Worm (Caenorhabditis elegans) whole organism, early embryonic: Measurements from ENCODE around the gene srd-7.

ENCODE experiments used
- B0310.2 ChIP-seq: sonication (generic microtip); optimal IDR thresholded peaks from 2 replicates; lab custom pipeline; 2016; ENCODE audit warnings: mild to moderate bottlenecking, missing genetic modification characterization, missing compliant biosample characterization
- F13C5.2 ChIP-seq: sonication (generic microtip); optimal IDR thresholded peaks from 2 replicates; lab custom pipeline; 2017; ENCODE audit warnings: mild to moderate bottlenecking, missing genetic modification characterization, inconsistent platforms, missing compliant biosample characterization
- aly-1 ChIP-seq: sonication (generic microtip); optimal IDR thresholded peaks from 2 replicates; lab custom pipeline; 2016; ENCODE audit warnings: missing genetic modification characterization, missing compliant biosample characterization
- ama-1 ChIP-seq: fragments of 150-350 bp; optimal IDR thresholded peaks from 2 replicates; lab custom pipeline; 2014
- flt-1 ChIP-seq: fragments of 200-800 bp; sonication (Bioruptor generic); IDR thresholded peaks from 2 replicates; pipeline ENCODE4 v1.3.6; 2022; ENCODE audit warnings: missing genetic modification characterization, missing compliant biosample characterization
- hnd-1 ChIP-seq: sonication (generic microtip); optimal IDR thresholded peaks from 2 replicates; lab custom pipeline; 2016; ENCODE audit warnings: missing genetic modification characterization, missing compliant biosample characterization
- pes-1 ChIP-seq: fragments of 200-800 bp; sonication (Bioruptor generic); IDR thresholded peaks from 2 replicates; pipeline ENCODE4 v1.3.6; 2022; ENCODE audit warnings: missing genetic modification reagents, missing genetic modification characterization, missing compliant biosample characterization
- tbx-37 ChIP-seq: fragments of 200-800 bp; sonication (Bioruptor generic); conservative IDR thresholded peaks from 2 replicates; pipeline ENCODE4 v1.3.6; 2022; ENCODE audit warnings: missing genetic modification reagents, missing genetic modification characterization, missing compliant biosample characterization
- tra-4 ChIP-seq: sonication (generic microtip); optimal IDR thresholded peaks from 2 replicates; lab custom pipeline; 2017; ENCODE audit warnings: missing genetic modification characterization, missing compliant biosample characterization

- TF ChIP-seq ama-1 (lab: Kevin White, UChicago): no peak
- no peak for TF ChIP-seq flt-1 (GFP tag; lab: Robert Waterston, UW)
- TF ChIP-seq hnd-1 (tag; lab: Kevin White, UChicago): no peak
- TF ChIP-seq tbx-37: no peak
- no peak for TF ChIP-seq F13C5.2 (tag; lab: Kevin White, UChicago)
- no peak for TF ChIP-seq B0310.2 (tag; lab: Kevin White, UChicago)
- TF ChIP-seq tra-4 (tag; lab: Kevin White, UChicago): no peak
- TF ChIP-seq pes-1 (GFP tag; lab: Robert Waterston, UW): no peak
- TF ChIP-seq aly-1: no peak
Measured at ce11 chrIV:10744475-10744874, 42.2 kb downstream of the srd-7 start, which contains the start of gene T25B9.3.
